Fruit fly (Drosophila melanogaster): ENCODE data around the gene AsnRS.

The AsnRS gene

DNA sequence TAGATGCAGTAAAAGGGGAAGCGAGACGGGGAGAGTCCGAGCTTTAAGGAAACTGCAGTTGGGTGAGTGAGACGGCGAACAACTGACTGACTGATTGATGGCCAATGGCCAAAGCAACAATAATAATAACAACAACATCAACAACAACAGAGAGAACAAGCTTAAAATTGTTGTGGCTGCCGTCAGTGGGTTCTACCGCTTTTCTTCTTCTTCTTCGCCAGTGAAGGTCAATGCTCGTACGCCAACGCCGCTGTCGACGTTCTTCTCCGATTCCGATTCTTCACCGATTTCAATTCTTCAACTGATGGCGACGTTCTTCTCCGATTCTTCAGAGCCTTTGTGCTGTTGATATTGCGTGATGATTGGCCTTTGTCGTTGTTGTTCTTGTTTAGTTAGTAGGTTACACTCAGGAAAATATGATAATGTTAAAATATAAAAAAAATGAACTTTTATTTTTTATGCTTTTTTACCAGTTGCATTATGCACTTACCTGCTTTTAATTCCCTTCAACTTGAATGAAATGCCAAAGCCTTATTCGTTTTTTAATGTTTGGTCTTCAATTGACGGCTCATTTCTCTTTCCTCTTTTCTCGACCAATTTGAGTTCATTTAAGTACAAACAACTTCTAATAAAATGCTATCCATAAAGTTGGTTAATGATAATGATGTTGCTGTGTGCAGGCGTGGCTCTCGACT, 10.6 kb upstream of the AsnRS start (continued):
- TF ChIP-seq CG31627 (GFP tag; optimal IDR thresholded peaks at IDR 0.05) (peak; percentile 65), OdsH (GFP tag; optimal IDR thresholded peaks at IDR 0.05) (peak; percentile 61), CG11902 (GFP tag; optimal IDR thresholded peaks at IDR 0.05) (no peak), Ets21C (GFP tag; optimal IDR thresholded peaks at IDR 0.05) (peak; percentile 57), CG11762 (GFP tag; optimal IDR thresholded peaks at IDR 0.05; ENCODE audit: insufficient read depth) (peak; percentile 41), CG1621 (tag; optimal IDR thresholded peaks at IDR 0.05) (peak; percentile 46), cyc (GFP tag; optimal IDR thresholded peaks at IDR 0.05) (peak; percentile 45), Eip93F (GFP tag; optimal IDR thresholded peaks at IDR 0.05) (no peak), Gug (GFP tag; IDR thresholded peaks at IDR 0.05) (no peak), CG3919 (GFP tag; optimal IDR thresholded peaks at IDR 0.05) (peak; percentile 34), CG3032 (tag; optimal IDR thresholded peaks at IDR 0.05) (peak; percentile 71), Eip78C (GFP tag) (peak; percentile 84), Hr4 (GFP tag; optimal IDR thresholded peaks at IDR 0.05) (peak; percentile 18), fd59A (GFP tag; optimal IDR thresholded peaks at IDR 0.05) (peak; percentile 51), esn (GFP tag; optimal IDR thresholded peaks at IDR 0.05) (peak; percentile 77), CG15336 (GFP tag; IDR thresholded peaks at IDR 0.05) (peak; percentile 26; the same call in 1 of the 2 replicates), Hr38 (GFP tag; optimal IDR thresholded peaks at IDR 0.05) (no peak), Eip75B (GFP tag; optimal IDR thresholded peaks at IDR 0.05) (peak; percentile 59), topi (GFP tag; optimal IDR thresholded peaks at IDR 0.05) (peak; percentile 62), CG4318 (GFP tag; optimal IDR thresholded peaks at IDR 0.05) (no peak), Hr39 (GFP tag; optimal IDR thresholded peaks at IDR 0.05) (peak; percentile 59), svp (GFP tag) (peak; percentile 84), CG9139 (GFP tag; optimal IDR thresholded peaks at IDR 0.05) (no peak), CG10631 (GFP tag; optimal IDR thresholded peaks at IDR 0.05) (peak; percentile 71), salr (GFP tag; optimal IDR thresholded peaks at IDR 0.05) (peak in 1 of 2 experiments; percentile 19), CG6808 (GFP tag; optimal IDR thresholded peaks at IDR 0.05) (peak; percentile 56), CG32006 (GFP tag; optimal IDR thresholded peaks at IDR 0.05) (peak; percentile 55), ss (GFP tag; optimal IDR thresholded peaks at IDR 0.05) (no peak), CG6792 (GFP tag; optimal IDR thresholded peaks at IDR 0.05) (peak; percentile 44), vri (GFP tag; optimal IDR thresholded peaks at IDR 0.05) (peak; percentile 20), eg (GFP tag; IDR thresholded peaks at IDR 0.05) (0 out of 3 replicates have a peak, but pooled peaks have one; percentile 9), CG7368 (GFP tag; optimal IDR thresholded peaks at IDR 0.05) (peak; percentile 48), pdm3 (GFP tag; optimal IDR thresholded peaks at IDR 0.05) (peak; percentile 49), fkh (GFP tag; optimal IDR thresholded peaks at IDR 0.05) (no peak), dsx (GFP tag; optimal IDR thresholded peaks at IDR 0.05; ENCODE audit: poor library complexity, severe bottlenecking) (peak; percentile 25), Ets96B (tag; optimal IDR thresholded peaks at IDR 0.05) (peak; percentile 73), CG8319 (GFP tag; optimal IDR thresholded peaks at IDR 0.05) (peak; percentile 32), Smox (GFP tag; optimal IDR thresholded peaks at IDR 0.05) (peak; percentile 72), CG6854 (GFP tag; optimal IDR thresholded peaks at IDR 0.05) (no peak)

dm6 chr2L:19141435-19142126, 9.8 kb upstream of the AsnRS start:
- TF ChIP-seq esn (GFP tag; optimal IDR thresholded peaks at IDR 0.05): peak; percentile 93
- peak; percentile 87 for TF ChIP-seq OdsH (GFP tag; optimal IDR thresholded peaks at IDR 0.05)
- peak; percentile 67 for TF ChIP-seq CG8319 (GFP tag; optimal IDR thresholded peaks at IDR 0.05)
- TF ChIP-seq salr (GFP tag; optimal IDR thresholded peaks at IDR 0.05): peak; percentile 23 to 93
- peak; percentile 74 for TF ChIP-seq CG10669 (GFP tag; optimal IDR thresholded peaks at IDR 0.05)
- TF ChIP-seq Hr4 (GFP tag; optimal IDR thresholded peaks at IDR 0.05): peak; percentile 90
- TF ChIP-seq Sox15 (GFP tag; optimal IDR thresholded peaks at IDR 0.05): peak; percentile 73
- TF ChIP-seq CG3919 (GFP tag; optimal IDR thresholded peaks at IDR 0.05): peak; percentile 87
- peak; percentile 85 for TF ChIP-seq Lpt (GFP tag; optimal IDR thresholded peaks at IDR 0.05)
- no peak for TF ChIP-seq CG9139 (GFP tag; optimal IDR thresholded peaks at IDR 0.05)
- TF ChIP-seq achi (GFP tag; optimal IDR thresholded peaks at IDR 0.05): peak; percentile 87
- TF ChIP-seq acj6 (GFP tag; optimal IDR thresholded peaks at IDR 0.05): peak; percentile 89
- peak; percentile 93 for TF ChIP-seq Sox14 (GFP tag; optimal IDR thresholded peaks at IDR 0.05)
- TF ChIP-seq net (GFP tag; optimal IDR thresholded peaks at IDR 0.05): peak; percentile 88
- TF ChIP-seq CG34406 (GFP tag; optimal IDR thresholded peaks at IDR 0.05): peak; percentile 86
- TF ChIP-seq Gug (GFP tag; IDR thresholded peaks at IDR 0.05): peak; percentile 74
- peak; percentile 54 for TF ChIP-seq CG6854 (GFP tag; optimal IDR thresholded peaks at IDR 0.05)
- peak; percentile 63 for TF ChIP-seq CG1621 (tag; optimal IDR thresholded peaks at IDR 0.05)
- peak; percentile 87 for TF ChIP-seq CG10631 (GFP tag; optimal IDR thresholded peaks at IDR 0.05)
- peak; percentile 82 for TF ChIP-seq CG6792 (GFP tag; optimal IDR thresholded peaks at IDR 0.05)
- TF ChIP-seq CG32006 (GFP tag; optimal IDR thresholded peaks at IDR 0.05): peak; percentile 95
- peak; percentile 87 for TF ChIP-seq CG8119 (GFP tag; IDR thresholded peaks at IDR 0.05)

Measured in whole organism, prepupa.